Fruit fly (Drosophila melanogaster) whole organism, wandering third instar larva: ENCODE data around the gene Creld.

ENCODE experiments used
- Abd-B ChIP-seq: fragments of >200 bp; optimal IDR thresholded peaks from 2 replicates; lab custom pipeline; 2017; ENCODE audit warnings: missing biosample characterization, missing genetic modification characterization
- CG32264 ChIP-seq: fragments of 200-800 bp; sonication (Bioruptor generic); optimal IDR thresholded peaks from 2 replicates; lab custom pipeline; 2016; ENCODE audit warnings: missing biosample characterization, missing genetic modification characterization
- CG9705 ChIP-seq: fragments of 200-800 bp; sonication (Bioruptor generic); optimal IDR thresholded peaks from 2 replicates; lab custom pipeline; 2018; ENCODE audit warnings: missing biosample characterization, mild to moderate bottlenecking, missing genetic modification characterization
- CrebA ChIP-seq: fragments of 200-800 bp; sonication (Bioruptor generic); optimal IDR thresholded peaks from 2 replicates; lab custom pipeline; 2016; ENCODE audit warnings: missing biosample characterization, mild to moderate bottlenecking, missing genetic modification characterization, borderline replicate concordance
- Dfd ChIP-seq: fragments of >200 bp; optimal IDR thresholded peaks from 2 replicates; lab custom pipeline; 2017; ENCODE audit warnings: missing biosample characterization, missing genetic modification characterization
- Dif ChIP-seq: fragments of 200-275, 200-300 bp; sonication (Bioruptor generic); optimal IDR thresholded peaks from 2 replicates; lab custom pipeline; 2018; ENCODE audit warnings: missing biosample characterization, missing genetic modification characterization; ENCODE audit not compliant: partially characterized antibody
- GATAd ChIP-seq: sonication (Bioruptor generic); optimal IDR thresholded peaks from 2 replicates; lab custom pipeline; 2016; ENCODE audit warnings: missing biosample characterization, missing genetic modification characterization
- HLH106 ChIP-seq: fragments of 200-800 bp; optimal IDR thresholded peaks from 3 replicates; lab custom pipeline; 2019; ENCODE audit warnings: missing biosample characterization, mild to moderate bottlenecking, missing genetic modification characterization, moderate library complexity
- Hnf4 ChIP-seq: fragments of 200-800 bp; sonication (Bioruptor generic); optimal IDR thresholded peaks from 2 replicates; lab custom pipeline; 2016; ENCODE audit warnings: missing biosample characterization, mild to moderate bottlenecking, missing genetic modification characterization
- Hr83 ChIP-seq: fragments of 200-300 bp; sonication (Bioruptor generic); optimal IDR thresholded peaks from 2 replicates; lab custom pipeline; 2016; ENCODE audit warnings: missing biosample characterization, mild to moderate bottlenecking, missing genetic modification characterization, moderate library complexity; ENCODE audit not compliant: poor library complexity, severe bottlenecking
- Jra ChIP-seq: sonication (Bioruptor generic); optimal IDR thresholded peaks from 2 replicates; lab custom pipeline; 2016; ENCODE audit warnings: missing biosample characterization, missing genetic modification characterization
- Mio ChIP-seq: sonication (Bioruptor generic); optimal IDR thresholded peaks from 2 replicates; lab custom pipeline; 2016; ENCODE audit warnings: missing biosample characterization, missing genetic modification characterization
- Myc ChIP-seq: fragments of >200 bp; optimal IDR thresholded peaks from 2 replicates; lab custom pipeline; 2017
- OdsH ChIP-seq: fragments of 200-800 bp; sonication (Bioruptor generic); optimal IDR thresholded peaks from 2 replicates; lab custom pipeline; 2016; ENCODE audit warnings: missing biosample characterization, mild to moderate bottlenecking, missing genetic modification characterization
- Rel ChIP-seq, 2 experiments: fragments of 200-800 bp; sonication (Bioruptor generic) in 1 of 2; optimal IDR thresholded peaks; 2 replicates in 1 of 2; 3 replicates in 1 of 2; lab custom pipeline; 2016 to 2019; ENCODE audit warnings: mild to moderate bottlenecking in 2 of 2, missing biosample characterization in 2 of 2, missing genetic modification characterization in 2 of 2, moderate library complexity in 1 of 2
- Sp1 ChIP-seq: fragments of 200-800 bp; sonication (Bioruptor generic); optimal IDR thresholded peaks from 3 replicates; lab custom pipeline; 2019; ENCODE audit warnings: missing biosample characterization, mild to moderate bottlenecking, missing genetic modification characterization, moderate library complexity
- Vsx2 ChIP-seq: fragments of 200-300, 225-300 bp; sonication (Bioruptor generic); optimal IDR thresholded peaks from 2 replicates; lab custom pipeline; 2018; ENCODE audit warnings: missing biosample characterization, missing genetic modification characterization; ENCODE audit not compliant: partially characterized antibody
- br ChIP-seq: fragments of 200-800 bp; sonication (Bioruptor generic); optimal IDR thresholded peaks from 2 replicates; lab custom pipeline; 2016; ENCODE audit warnings: missing biosample characterization, missing genetic modification characterization
- brk ChIP-seq: fragments of 200-800 bp; sonication (Bioruptor generic); optimal IDR thresholded peaks from 2 replicates; lab custom pipeline; 2016; ENCODE audit warnings: missing biosample characterization, mild to moderate bottlenecking, missing genetic modification characterization
- dl ChIP-seq, 2 experiments: fragments of 175-275, 200-275 bp in 1 of 2; fragments of 200-275 bp in 1 of 2; sonication (Bioruptor generic); optimal IDR thresholded peaks; lab custom pipeline; 2018; ENCODE audit warnings: mild to moderate bottlenecking in 2 of 2, missing biosample characterization in 2 of 2, missing genetic modification characterization in 2 of 2, moderate library complexity in 2 of 2; ENCODE audit not compliant: partially characterized antibody in 2 of 2, insufficient read depth in 1 of 2
- dmrt93B ChIP-seq: fragments of 200-800 bp; sonication (Bioruptor generic); optimal IDR thresholded peaks from 2 replicates; lab custom pipeline; 2018; ENCODE audit warnings: missing biosample characterization, mild to moderate bottlenecking, missing genetic modification characterization
- dsf ChIP-seq: sonication (Bioruptor generic); optimal IDR thresholded peaks from 2 replicates; lab custom pipeline; 2016; ENCODE audit warnings: missing biosample characterization, missing genetic modification characterization, borderline replicate concordance
- ey ChIP-seq: fragments of 200-800 bp; sonication (Bioruptor generic); optimal IDR thresholded peaks from 2 replicates; lab custom pipeline; 2016; ENCODE audit warnings: missing biosample characterization, missing genetic modification characterization
- foxo ChIP-seq, 2 experiments: fragments of 200-800 bp; sonication (Bioruptor generic); optimal IDR thresholded peaks; 2 replicates in 1 of 2; 3 replicates in 1 of 2; lab custom pipeline; 2016 to 2017; ENCODE audit warnings: missing biosample characterization in 2 of 2, missing genetic modification characterization in 2 of 2
- fru ChIP-seq: fragments of 200-800 bp; sonication (Bioruptor generic); optimal IDR thresholded peaks from 3 replicates; lab custom pipeline; 2016; ENCODE audit warnings: missing biosample characterization, mild to moderate bottlenecking, missing genetic modification characterization
- h ChIP-seq: fragments of 200-800 bp; sonication (Bioruptor generic); optimal IDR thresholded peaks from 3 replicates; lab custom pipeline; 2016; ENCODE audit warnings: missing biosample characterization, mild to moderate bottlenecking, missing genetic modification characterization
- jim ChIP-seq: fragments of 175-275, 200-325 bp; sonication (Bioruptor generic); optimal IDR thresholded peaks from 2 replicates; lab custom pipeline; 2016; ENCODE audit warnings: missing biosample characterization, mild to moderate bottlenecking, missing genetic modification characterization
- pan ChIP-seq: fragments of >200 bp; optimal IDR thresholded peaks from 2 replicates; lab custom pipeline; 2017
- psq ChIP-seq: fragments of 200-800 bp; sonication (Bioruptor generic); optimal IDR thresholded peaks from 3 replicates; lab custom pipeline; 2017; ENCODE audit warnings: missing biosample characterization, mild to moderate bottlenecking, missing genetic modification characterization, moderate library complexity
- rgr ChIP-seq: fragments of 200-800 bp; sonication (Bioruptor generic); optimal IDR thresholded peaks from 3 replicates; lab custom pipeline; 2016; ENCODE audit warnings: missing biosample characterization, mild to moderate bottlenecking, missing genetic modification characterization
- sage ChIP-seq: fragments of 200-800 bp; sonication (Bioruptor generic); optimal IDR thresholded peaks from 2 replicates; lab custom pipeline; 2016; ENCODE audit warnings: missing biosample characterization, mild to moderate bottlenecking, missing genetic modification characterization
- sv ChIP-seq: fragments of 200-800 bp; sonication (Bioruptor generic); optimal IDR thresholded peaks from 3 replicates; lab custom pipeline; 2016; ENCODE audit warnings: missing biosample characterization, missing genetic modification characterization
- tai ChIP-seq: sonication (Bioruptor generic); optimal IDR thresholded peaks from 2 replicates; lab custom pipeline; 2016; ENCODE audit warnings: missing biosample characterization, missing genetic modification characterization
- usp ChIP-seq: fragments of >200 bp; optimal IDR thresholded peaks from 2 replicates; lab custom pipeline; 2017; ENCODE audit warnings: missing biosample characterization, missing genetic modification characterization
- woc ChIP-seq: sonication (Bioruptor generic); optimal IDR thresholded peaks from 2 replicates; lab custom pipeline; 2016; ENCODE audit warnings: missing biosample characterization, mild to moderate bottlenecking, missing genetic modification characterization

Gene Creld

dm6 chr2L:128296-128715 is 26.1 kb downstream of the Creld start:
- TF ChIP-seq Hr83 (GFP tag; lab: Kevin White, UChicago) (peak; percentile 67), rgr (peak; percentile 5), tai (GFP tag; lab: Kevin White, UChicago) (no peak), Abd-B (GFP tag; lab: Kevin White, UChicago) (no peak), CG9705 (GFP tag; lab: Kevin White, UChicago) (no peak), OdsH (GFP tag; lab: Kevin White, UChicago) (peak; percentile 17), psq (GFP tag; lab: Kevin White, UChicago) (no peak), Mio (GFP tag; lab: Kevin White, UChicago) (no peak), br (GFP tag; lab: Kevin White, UChicago) (peak; percentile 13), h (GFP tag; lab: Kevin White, UChicago) (peak; percentile 16)

- TF ChIP-seq dl (GFP tag; optimal IDR thresholded peaks at IDR 0.05; lab: Kevin White, UChicago; ENCODE audit: insufficient read depth in 1 of 2, partially characterized antibody in 2 of 2) = peak; percentile 46 to 92
- peak; percentile 19 for TF ChIP-seq psq (GFP tag; lab: Kevin White, UChicago)
- no peak for TF ChIP-seq dsf (GFP tag; lab: Kevin White, UChicago)
- TF ChIP-seq sv = no peak
- TF ChIP-seq Jra (GFP tag; lab: Kevin White, UChicago) = peak; percentile 87
- TF ChIP-seq foxo (GFP tag; optimal IDR thresholded peaks at IDR 0.05; lab: Kevin White, UChicago) = peak; percentile 50
- peak; percentile 95 for TF ChIP-seq Vsx2 (GFP tag; lab: Kevin White, UChicago)
- peak; percentile 51 for TF ChIP-seq OdsH (GFP tag; lab: Kevin White, UChicago)
- no peak for TF ChIP-seq Abd-B (GFP tag; lab: Kevin White, UChicago)
- TF ChIP-seq CrebA = no peak
- peak; percentile 42 for TF ChIP-seq tai (GFP tag; lab: Kevin White, UChicago)
- TF ChIP-seq Hr83 (GFP tag; lab: Kevin White, UChicago) = peak; percentile 94
- TF ChIP-seq jim (GFP tag; lab: Kevin White, UChicago) = peak; percentile 53
- TF ChIP-seq fru (GFP tag; lab: Kevin White, UChicago) = peak; percentile 69
- TF ChIP-seq CG32264 = peak; percentile 24
- TF ChIP-seq rgr = peak; percentile 72
- TF ChIP-seq Hnf4 (GFP tag; lab: Kevin White, UChicago) = peak; percentile 90
- peak; percentile 45 for TF ChIP-seq Rel (GFP tag; optimal IDR thresholded peaks at IDR 0.05; lab: Kevin White, UChicago)
- TF ChIP-seq Rel (tag; optimal IDR thresholded peaks at IDR 0.05; lab: Kevin White, UChicago) = peak; percentile 78
- TF ChIP-seq HLH106 = peak; percentile 39
- peak; percentile 71 for TF ChIP-seq Sp1 (GFP tag; lab: Kevin White, UChicago)
- TF ChIP-seq Dif (GFP tag; lab: Kevin White, UChicago) = peak; percentile 97
- no peak for TF ChIP-seq pan (lab: Kevin White, UChicago)
- TF ChIP-seq CG9705 (GFP tag; lab: Kevin White, UChicago) = no peak
- TF ChIP-seq Mio (GFP tag; lab: Kevin White, UChicago) = no peak
- TF ChIP-seq usp (GFP tag; lab: Kevin White, UChicago) = no peak
- no peak for TF ChIP-seq sage (GFP tag; lab: Kevin White, UChicago)
- TF ChIP-seq brk = peak; percentile 58
- peak; percentile 77 for TF ChIP-seq br (GFP tag; lab: Kevin White, UChicago)
- TF ChIP-seq ey (GFP tag; lab: Kevin White, UChicago) = peak; percentile 10
- TF ChIP-seq h (GFP tag; lab: Kevin White, UChicago) = peak; percentile 88
Observed at dm6 chr2L:128977-129941, 27.1 kb downstream of the Creld start.

- no peak for TF ChIP-seq woc (GFP tag; lab: Kevin White, UChicago)
- no peak for TF ChIP-seq Myc (lab: Kevin White, UChicago)
- no peak for TF ChIP-seq Mio (GFP tag; lab: Kevin White, UChicago)
- no peak for TF ChIP-seq dl (GFP tag; optimal IDR thresholded peaks at IDR 0.05; lab: Kevin White, UChicago; ENCODE audit: insufficient read depth in 1 of 2, partially characterized antibody in 2 of 2)
- no peak for TF ChIP-seq Dfd
- no peak for TF ChIP-seq rgr
- no peak for TF ChIP-seq Hnf4 (GFP tag; lab: Kevin White, UChicago)
- TF ChIP-seq Rel (GFP tag; optimal IDR thresholded peaks at IDR 0.05; lab: Kevin White, UChicago) = no peak
- no peak for TF ChIP-seq Rel (tag; optimal IDR thresholded peaks at IDR 0.05; lab: Kevin White, UChicago)
- TF ChIP-seq Vsx2 (GFP tag; lab: Kevin White, UChicago) = no peak
- no peak for TF ChIP-seq jim (GFP tag; lab: Kevin White, UChicago)
- no peak for TF ChIP-seq dmrt93B (GFP tag; lab: Kevin White, UChicago)
- no peak for TF ChIP-seq CG32264
- no peak for TF ChIP-seq sage (GFP tag; lab: Kevin White, UChicago)
- TF ChIP-seq HLH106 = no peak
- TF ChIP-seq GATAd (GFP tag; lab: Kevin White, UChicago) = no peak
- no peak for TF ChIP-seq foxo (GFP tag; optimal IDR thresholded peaks at IDR 0.05; lab: Kevin White, UChicago)
Observed at dm6 chr2L:130691-131090, 28.5 kb downstream of the Creld start, which contains the start of gene CG3164. CG3164 (minus strand) TSS chr2L:130791.
